Worm (Caenorhabditis elegans) whole organism, early embryonic: ENCODE results near the gene knl-1.

Source experiments
- B0310.2 ChIP-seq: sonication (generic microtip); optimal IDR thresholded peaks from 2 replicates; lab custom pipeline; 2016; ENCODE audit warnings: mild to moderate bottlenecking, missing genetic modification characterization, missing compliant biosample characterization
- F13C5.2 ChIP-seq: sonication (generic microtip); optimal IDR thresholded peaks from 2 replicates; lab custom pipeline; 2017; ENCODE audit warnings: mild to moderate bottlenecking, missing genetic modification characterization, inconsistent platforms, missing compliant biosample characterization
- aly-1 ChIP-seq: sonication (generic microtip); optimal IDR thresholded peaks from 2 replicates; lab custom pipeline; 2016; ENCODE audit warnings: missing genetic modification characterization, missing compliant biosample characterization
- ama-1 ChIP-seq: fragments of 150-350 bp; optimal IDR thresholded peaks from 2 replicates; lab custom pipeline; 2014
- ceh-13 ChIP-seq: fragments of 200-800 bp; sonication (Bioruptor generic); optimal IDR thresholded peaks from 2 replicates; lab custom pipeline; 2018; ENCODE audit warnings: mild to moderate bottlenecking, missing genetic modification characterization, missing compliant biosample characterization
- ceh-36 ChIP-seq: sonication (generic microtip); optimal IDR thresholded peaks from 2 replicates; lab custom pipeline; 2016; ENCODE audit warnings: missing genetic modification characterization, inconsistent platforms, missing compliant biosample characterization
- ets-7 ChIP-seq: sonication (generic microtip); optimal IDR thresholded peaks from 2 replicates; lab custom pipeline; 2016; ENCODE audit warnings: missing genotype, missing genetic modification characterization, missing compliant biosample characterization
- flt-1 ChIP-seq: fragments of 200-800 bp; sonication (Bioruptor generic); IDR thresholded peaks from 2 replicates; pipeline ENCODE4 v1.3.6; 2022; ENCODE audit warnings: missing genetic modification characterization, missing compliant biosample characterization
- hmg-4 ChIP-seq: fragments of 200-800 bp; sonication (Bioruptor generic); optimal IDR thresholded peaks from 2 replicates; lab custom pipeline; 2018; ENCODE audit warnings: mild to moderate bottlenecking, missing genetic modification characterization, missing compliant biosample characterization
- hnd-1 ChIP-seq: sonication (generic microtip); optimal IDR thresholded peaks from 2 replicates; lab custom pipeline; 2016; ENCODE audit warnings: missing genetic modification characterization, missing compliant biosample characterization
- scrt-1 ChIP-seq: fragments of 200-800 bp; sonication (Bioruptor generic); IDR thresholded peaks from 2 replicates; pipeline ENCODE4 v1.3.6; 2022; ENCODE audit warnings: missing genetic modification characterization, missing compliant biosample characterization
- sea-1 ChIP-seq: fragments of 200-800 bp; sonication (Bioruptor generic); conservative IDR thresholded peaks from 2 replicates; pipeline ENCODE4 v1.3.6; 2022; ENCODE audit warnings: missing genetic modification characterization, missing compliant biosample characterization
- tbx-37 ChIP-seq: fragments of 200-800 bp; sonication (Bioruptor generic); conservative IDR thresholded peaks from 2 replicates; pipeline ENCODE4 v1.3.6; 2022; ENCODE audit warnings: missing genetic modification reagents, missing genetic modification characterization, missing compliant biosample characterization
- tra-4 ChIP-seq: sonication (generic microtip); optimal IDR thresholded peaks from 2 replicates; lab custom pipeline; 2017; ENCODE audit warnings: missing genetic modification characterization, missing compliant biosample characterization

DNA sequence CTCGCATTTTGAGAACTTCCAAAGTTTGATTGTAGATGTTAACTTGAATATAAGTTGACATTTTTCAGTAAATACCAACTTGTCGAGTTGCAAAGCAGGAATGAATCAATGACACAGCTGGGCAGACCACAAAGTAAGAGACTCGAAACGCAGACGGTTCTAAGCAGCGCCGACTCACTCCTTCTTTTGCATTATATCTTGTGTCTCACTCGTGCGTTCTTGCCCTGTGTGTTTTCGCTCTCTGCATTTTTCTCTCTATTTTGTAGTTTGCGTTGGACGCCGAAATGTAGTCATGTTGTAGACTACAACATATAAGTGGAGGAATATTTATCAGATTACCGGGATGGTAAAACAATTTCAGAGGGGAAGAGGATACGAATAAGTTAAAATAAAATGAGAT is 7.6 kb upstream of the knl-1 start, which contains the start of gene C02F5.12:
- TF ChIP-seq scrt-1 (no peak), hmg-4 (GFP tag; lab: Kevin White, UChicago) (no peak), tbx-37 (GFP tag; lab: Robert Waterston, UW) (no peak), tra-4 (tag; lab: Kevin White, UChicago) (no peak), ceh-13 (GFP tag; lab: Kevin White, UChicago) (no peak), ama-1 (lab: Kevin White, UChicago) (no peak), B0310.2 (tag; lab: Kevin White, UChicago) (no peak), flt-1 (GFP tag; lab: Robert Waterston, UW) (no peak), aly-1 (no peak), hnd-1 (tag; lab: Kevin White, UChicago) (no peak), sea-1 (GFP tag; lab: Robert Waterston, UW) (no peak), F13C5.2 (no peak), ceh-36 (tag; lab: Kevin White, UChicago) (no peak), ets-7 (tag; lab: Kevin White, UChicago) (no peak)
